Fruit fly (Drosophila melanogaster): ENCODE data around the gene CG31522.

CG31522 gene

DNA sequence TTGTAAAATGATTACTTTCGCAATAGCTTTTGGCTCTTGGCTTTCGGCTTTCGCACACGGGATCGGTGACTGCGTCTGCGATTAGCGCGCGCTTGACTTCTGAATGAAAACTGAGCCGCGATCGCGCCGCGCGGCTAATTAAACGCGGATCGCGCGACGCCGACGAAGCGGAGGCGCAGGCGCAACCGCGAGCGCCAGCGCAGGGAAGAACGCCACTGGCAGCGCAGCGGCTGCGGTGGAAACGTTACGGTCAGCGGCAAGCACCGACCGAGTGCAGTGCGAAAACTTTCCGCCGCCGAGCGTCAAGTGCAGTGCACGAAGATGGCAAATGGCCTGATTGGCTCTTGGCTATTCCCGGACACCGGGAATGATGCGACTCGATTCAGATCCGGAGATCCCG is at the start of gene CG31522:
TSS of gene CG31522 (minus strand) at position 101 of the 400 bp plus-strand sequence.
- TF ChIP-seq Ets98B (GFP tag; IDR thresholded peaks at IDR 0.05) (no peak), CG8159 (tag; optimal IDR thresholded peaks at IDR 0.05) (no peak), CG14655 (GFP tag; optimal IDR thresholded peaks at IDR 0.05) (no peak), CG13204 (GFP tag; optimal IDR thresholded peaks at IDR 0.05) (peak; percentile 79)

dm6 chr3R:4506265-4506664 is 43.6 kb upstream of the CG31522 start, which contains the start of gene CG34425:
CG34425 (minus strand) TSS chr3R:4506365.
- TF ChIP-seq CG8301 (tag; optimal IDR thresholded peaks at IDR 0.05): no peak
- TF ChIP-seq CG32121 (GFP tag; IDR thresholded peaks at IDR 0.05): no peak
- TF ChIP-seq fd96Ca (GFP tag; IDR thresholded peaks at IDR 0.05): no peak
- no peak for TF ChIP-seq D1 (tag; optimal IDR thresholded peaks at IDR 0.05)
- TF ChIP-seq EcR (GFP tag; optimal IDR thresholded peaks at IDR 0.05): no peak
- no peak for TF ChIP-seq gl (tag; optimal IDR thresholded peaks at IDR 0.05)
- TF ChIP-seq CG15710 (tag; optimal IDR thresholded peaks at IDR 0.05): no peak
- no peak for TF ChIP-seq CG10348 (GFP tag; IDR thresholded peaks at IDR 0.05)
- no peak for TF ChIP-seq CG9948 (tag; optimal IDR thresholded peaks at IDR 0.05)
- no peak for TF ChIP-seq Pif1B (GFP tag; optimal IDR thresholded peaks at IDR 0.05)
- TF ChIP-seq Pif1A (GFP tag; optimal IDR thresholded peaks at IDR 0.05): no peak
- TF ChIP-seq CG14655 (GFP tag; optimal IDR thresholded peaks at IDR 0.05): no peak
- TF ChIP-seq CG12605 (GFP tag; IDR thresholded peaks at IDR 0.05): no peak
- TF ChIP-seq rn (GFP tag; IDR thresholded peaks at IDR 0.05): no peak
- TF ChIP-seq Snoo (tag; optimal IDR thresholded peaks at IDR 0.05): no peak
- TF ChIP-seq CG8159 (tag; optimal IDR thresholded peaks at IDR 0.05): no peak
- no peak for TF ChIP-seq Ets98B (GFP tag; IDR thresholded peaks at IDR 0.05)

dm6 chr3R:4484999-4485398 is 22.3 kb upstream of the CG31522 start, which contains the start of gene Fip1:
Fip1 (plus strand) TSS chr3R:4485008.
- TF ChIP-seq rn (GFP tag; IDR thresholded peaks at IDR 0.05): no peak
- no peak for TF ChIP-seq Pif1A (GFP tag; optimal IDR thresholded peaks at IDR 0.05)
- TF ChIP-seq Ets98B (GFP tag; IDR thresholded peaks at IDR 0.05): no peak
- no peak for TF ChIP-seq Pif1B (GFP tag; optimal IDR thresholded peaks at IDR 0.05)
- no peak for TF ChIP-seq CG9948 (tag; optimal IDR thresholded peaks at IDR 0.05)
- no peak for TF ChIP-seq CG12605 (GFP tag; IDR thresholded peaks at IDR 0.05)

DNA sequence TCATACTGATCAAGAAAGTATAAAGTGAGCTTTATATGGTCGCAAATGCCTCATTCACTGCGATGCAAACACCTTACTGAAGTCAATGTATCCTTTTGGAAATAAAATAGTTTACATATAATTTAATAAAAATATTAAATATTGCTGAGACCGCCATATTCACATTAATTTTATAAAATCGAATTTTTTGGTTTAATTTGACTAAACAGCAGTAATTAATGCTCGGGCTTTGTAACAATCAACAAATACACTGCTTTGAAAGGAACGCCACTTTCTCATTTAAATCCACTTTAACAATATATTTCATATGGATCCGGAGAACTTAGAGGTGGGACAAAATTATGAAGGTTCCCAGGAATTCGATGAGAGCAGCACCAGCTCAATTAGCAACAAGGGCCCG is 17.8 kb upstream of the CG31522 start, which contains the start of gene sac:
TSS of gene sac (plus strand) at position 301 of the 400 bp plus-strand sequence.
- no peak for TF ChIP-seq Pif1A (GFP tag; optimal IDR thresholded peaks at IDR 0.05)
- TF ChIP-seq CG8301 (tag; optimal IDR thresholded peaks at IDR 0.05): no peak
- TF ChIP-seq CG32121 (GFP tag; IDR thresholded peaks at IDR 0.05): no peak
- TF ChIP-seq CG17806 (tag; optimal IDR thresholded peaks at IDR 0.05): no peak
- no peak for TF ChIP-seq CG8159 (tag; optimal IDR thresholded peaks at IDR 0.05)
- TF ChIP-seq Snoo (tag; optimal IDR thresholded peaks at IDR 0.05): no peak
- TF ChIP-seq CG15710 (tag; optimal IDR thresholded peaks at IDR 0.05): no peak
- TF ChIP-seq Pif1B (GFP tag; optimal IDR thresholded peaks at IDR 0.05): no peak
- TF ChIP-seq rn (GFP tag; IDR thresholded peaks at IDR 0.05): no peak
- TF ChIP-seq gl (tag; optimal IDR thresholded peaks at IDR 0.05): no peak
- TF ChIP-seq CG13204 (GFP tag; optimal IDR thresholded peaks at IDR 0.05): no peak
- no peak for TF ChIP-seq CG12605 (GFP tag; IDR thresholded peaks at IDR 0.05)
- no peak for TF ChIP-seq CG10348 (GFP tag; IDR thresholded peaks at IDR 0.05)
- no peak for TF ChIP-seq D1 (tag; optimal IDR thresholded peaks at IDR 0.05)
- TF ChIP-seq CG34367 (tag; optimal IDR thresholded peaks at IDR 0.05): no peak
- no peak for TF ChIP-seq EcR (GFP tag; optimal IDR thresholded peaks at IDR 0.05)
- TF ChIP-seq CG9948 (tag; optimal IDR thresholded peaks at IDR 0.05): no peak
- TF ChIP-seq CG14655 (GFP tag; optimal IDR thresholded peaks at IDR 0.05): no peak
- no peak for TF ChIP-seq Ets98B (GFP tag; IDR thresholded peaks at IDR 0.05)

- TF ChIP-seq Ets98B (GFP tag; IDR thresholded peaks at IDR 0.05) (no peak), CG14655 (GFP tag; optimal IDR thresholded peaks at IDR 0.05) (no peak), gl (tag; optimal IDR thresholded peaks at IDR 0.05) (no peak), CG8159 (tag; optimal IDR thresholded peaks at IDR 0.05) (no peak), fd96Ca (GFP tag; IDR thresholded peaks at IDR 0.05) (no peak), CG32121 (GFP tag; IDR thresholded peaks at IDR 0.05) (no peak), Snoo (tag; optimal IDR thresholded peaks at IDR 0.05) (no peak), CG10348 (GFP tag; IDR thresholded peaks at IDR 0.05) (no peak), CG34367 (tag; optimal IDR thresholded peaks at IDR 0.05) (no peak), CG13204 (GFP tag; optimal IDR thresholded peaks at IDR 0.05) (no peak), EcR (GFP tag; optimal IDR thresholded peaks at IDR 0.05) (no peak), CG15710 (tag; optimal IDR thresholded peaks at IDR 0.05) (no peak), CG17806 (tag; optimal IDR thresholded peaks at IDR 0.05) (no peak), CG4496 (GFP tag; IDR thresholded peaks at IDR 0.05) (no peak), Pif1A (GFP tag; optimal IDR thresholded peaks at IDR 0.05) (no peak), Pif1B (GFP tag; optimal IDR thresholded peaks at IDR 0.05) (no peak), CG8301 (tag; optimal IDR thresholded peaks at IDR 0.05) (no peak), D1 (tag; optimal IDR thresholded peaks at IDR 0.05) (no peak), CG9948 (tag; optimal IDR thresholded peaks at IDR 0.05) (no peak)
Measured at dm6 chr3R:4479038-4479988, 16.6 kb upstream of the CG31522 start, which contains the start of gene CG31523. CG31523 (minus strand) TSS chr3R:4479207.
